Worm (Caenorhabditis elegans): ENCODE data around the gene K01A2.10.

DNA sequence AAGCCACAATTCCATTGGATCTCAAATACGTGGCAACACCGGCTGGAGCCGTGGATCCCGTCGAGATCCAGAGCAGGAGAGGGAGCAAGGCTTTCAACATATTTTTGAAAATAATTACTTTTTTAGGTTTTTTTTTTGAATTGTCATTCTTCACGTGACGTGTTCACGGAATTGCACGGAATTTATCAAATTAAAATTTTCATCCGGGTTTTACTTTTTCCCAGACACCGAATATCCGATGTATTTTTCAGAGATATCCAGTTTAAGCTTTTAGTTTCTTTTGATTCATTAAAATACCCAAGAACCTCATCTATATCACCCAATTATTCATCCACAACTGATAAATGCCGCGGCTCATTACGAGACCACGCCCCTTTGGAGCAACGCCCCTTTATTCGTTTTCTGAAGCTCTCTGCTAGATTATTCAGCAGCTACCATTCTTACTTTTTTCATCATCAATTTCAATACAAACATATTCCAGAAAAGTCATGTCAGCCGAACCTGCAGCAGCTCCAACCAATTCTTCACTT, 25.9 kb downstream of the K01A2.10 start, which contains the start of the genes clec-117 and B0432.1:
- no peak for TF ChIP-seq med-1 (GFP tag; optimal IDR thresholded peaks at IDR 0.05; ENCODE audit: insufficient read depth)
- no peak for TF ChIP-seq flt-1 (GFP tag; IDR thresholded peaks at IDR 0.05)
- no peak for TF ChIP-seq cog-1 (tag; optimal IDR thresholded peaks at IDR 0.05)
- no peak for TF ChIP-seq klf-2 (GFP tag; conservative IDR thresholded peaks at IDR 0.05)
